Worm (Caenorhabditis elegans): ENCODE results near the gene fipr-16.

DNA sequence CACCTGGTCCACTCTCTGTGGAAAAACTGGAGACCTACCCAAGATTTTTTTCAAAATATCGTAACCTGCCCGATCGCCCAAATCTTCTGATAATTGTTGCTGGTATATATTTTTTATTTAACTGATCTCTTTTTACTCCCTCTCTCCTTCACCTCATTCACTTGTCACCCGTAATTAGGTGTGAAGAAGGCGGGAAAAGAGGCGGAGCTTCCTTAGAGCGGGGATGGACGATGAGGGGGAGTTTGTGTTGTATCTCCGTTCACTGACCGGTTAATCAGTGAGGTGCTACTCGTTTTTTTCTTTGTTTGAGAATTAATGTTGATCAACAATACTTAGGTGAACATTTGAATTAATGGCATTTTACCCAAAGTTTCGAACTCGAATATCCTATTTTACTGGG is 31.7 kb upstream of the fipr-16 start, which contains the start of gene ceh-16:
- TF ChIP-seq rpc-1 (optimal IDR thresholded peaks at IDR 0.05) (no peak), rpc-1 (tag; optimal IDR thresholded peaks at IDR 0.05) (no peak), nfya-1 (tag; optimal IDR thresholded peaks at IDR 0.05; ENCODE audit: borderline replicate concordance, insufficient read depth) (no peak), F37B4.10 (GFP tag; IDR thresholded peaks at IDR 0.05) (no peak), zim-3 (tag; optimal IDR thresholded peaks at IDR 0.05) (no peak)
